Worm (Caenorhabditis elegans) whole organism, midembryonic: ENCODE measurements around the gene zim-3.

Source experiments
- klf-2 ChIP-seq: fragments of 200-800 bp; sonication (Bioruptor generic); conservative IDR thresholded peaks from 2 replicates; pipeline ENCODE4 v1.3.6; 2022; ENCODE audit warnings: missing genetic modification reagents, missing genetic modification characterization, missing compliant biosample characterization
- ztf-29 ChIP-seq: fragments of 200-800 bp; sonication (Bioruptor generic); IDR thresholded peaks from 2 replicates; pipeline ENCODE4 v1.3.6; 2022; ENCODE audit warnings: missing genetic modification reagents, missing genetic modification characterization, missing compliant biosample characterization

DNA sequence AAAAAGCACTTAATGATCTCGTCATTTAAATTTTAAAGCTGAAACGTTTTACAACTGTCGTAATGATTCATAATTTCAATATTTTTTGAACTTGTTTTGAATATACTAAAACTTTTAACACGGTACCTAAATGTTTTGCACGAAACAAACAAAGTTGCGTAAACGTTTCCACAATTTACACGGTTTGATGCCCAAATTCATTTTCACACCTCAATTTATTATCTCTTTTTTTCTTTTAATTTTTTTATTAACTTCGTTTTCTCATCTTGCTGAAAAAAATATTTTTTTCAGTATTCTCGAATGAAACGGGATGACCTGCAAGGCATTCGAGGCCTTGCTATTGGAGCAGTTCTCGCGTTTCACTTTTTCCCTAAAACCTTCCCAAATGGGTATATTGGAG, 25.7 kb downstream of the zim-3 start, which contains the start of gene oac-8:
- no peak for TF ChIP-seq ztf-29 (GFP tag; lab: Robert Waterston, UW)
- no peak for TF ChIP-seq klf-2
